Worm (Caenorhabditis elegans) whole organism, late embryonic: Measurements from ENCODE around the gene Y4C6A.3.

Experiments used
- C08G9.2 ChIP-seq: sonication (generic microtip); optimal IDR thresholded peaks from 2 replicates; lab custom pipeline; 2016; ENCODE audit warnings: mild to moderate bottlenecking, missing genetic modification characterization, moderate library complexity, missing compliant biosample characterization
- F13H6.1 ChIP-seq: sonication (generic microtip); optimal IDR thresholded peaks from 2 replicates; lab custom pipeline; 2016; ENCODE audit warnings: missing genetic modification characterization, missing compliant biosample characterization
- K02D7.2 ChIP-seq: sonication (generic microtip); optimal IDR thresholded peaks from 2 replicates; lab custom pipeline; 2017; ENCODE audit warnings: mild to moderate bottlenecking, missing genetic modification characterization, missing compliant biosample characterization
- ceh-14 ChIP-seq: sonication (generic microtip); optimal IDR thresholded peaks from 2 replicates; lab custom pipeline; 2016; ENCODE audit warnings: missing genotype, missing genetic modification characterization, missing compliant biosample characterization
- ceh-24 ChIP-seq: sonication (generic microtip); optimal IDR thresholded peaks from 2 replicates; lab custom pipeline; 2016; ENCODE audit warnings: mild to moderate bottlenecking, missing genetic modification characterization, missing compliant biosample characterization
- ceh-30 ChIP-seq: fragments of 150-350 bp; optimal IDR thresholded peaks from 2 replicates; lab custom pipeline; 2014; ENCODE audit warnings: missing biosample characterization, missing genetic modification characterization
- ceh-31 ChIP-seq: sonication (generic microtip); optimal IDR thresholded peaks from 2 replicates; lab custom pipeline; 2016; ENCODE audit warnings: missing genetic modification characterization, missing compliant biosample characterization
- ceh-45 ChIP-seq: fragments of 200-800 bp; sonication (Bioruptor generic); IDR thresholded peaks from 2 replicates; pipeline ENCODE4 v1.3.6; 2022; ENCODE audit warnings: missing genetic modification reagents, missing genetic modification characterization, missing compliant biosample characterization
- ceh-48 ChIP-seq: sonication (generic microtip); optimal IDR thresholded peaks from 2 replicates; lab custom pipeline; 2016; ENCODE audit warnings: missing genetic modification characterization, inconsistent platforms, missing compliant biosample characterization
- ceh-6 ChIP-seq: fragments of 200-800 bp; sonication (Bioruptor generic); optimal IDR thresholded peaks from 2 replicates; lab custom pipeline; 2018; ENCODE audit warnings: mild to moderate bottlenecking, missing genetic modification characterization, missing compliant biosample characterization
- dve-1 ChIP-seq: sonication (generic microtip); optimal IDR thresholded peaks from 2 replicates; lab custom pipeline; 2017; ENCODE audit warnings: antibody characterized with exemption, mild to moderate bottlenecking, missing genetic modification characterization, missing compliant biosample characterization
- elt-4 ChIP-seq: sonication (generic microtip); optimal IDR thresholded peaks from 2 replicates; lab custom pipeline; 2016; ENCODE audit warnings: missing genetic modification characterization, missing compliant biosample characterization
- fax-1 ChIP-seq: sonication (generic microtip); optimal IDR thresholded peaks from 2 replicates; lab custom pipeline; 2016; ENCODE audit warnings: missing genotype, missing genetic modification characterization, missing compliant biosample characterization
- gmeb-2 ChIP-seq: sonication (generic microtip); optimal IDR thresholded peaks from 2 replicates; lab custom pipeline; 2016; ENCODE audit warnings: missing genetic modification characterization, inconsistent platforms, missing compliant biosample characterization
- hlh-13 ChIP-seq: fragments of 200-800 bp; sonication (Bioruptor generic); optimal IDR thresholded peaks from 2 replicates; lab custom pipeline; 2018; ENCODE audit warnings: mild to moderate bottlenecking, missing genetic modification characterization, missing compliant biosample characterization
- hlh-30 ChIP-seq: sonication (generic microtip); optimal IDR thresholded peaks from 2 replicates; lab custom pipeline; 2017; ENCODE audit warnings: antibody characterized with exemption, missing genetic modification characterization, missing compliant biosample characterization; ENCODE audit not compliant: insufficient read depth
- hlh-8 ChIP-seq: sonication (generic microtip); optimal IDR thresholded peaks from 2 replicates; lab custom pipeline; 2016; ENCODE audit warnings: missing genotype, missing genetic modification characterization, missing compliant biosample characterization
- lim-6 ChIP-seq: sonication (generic microtip); optimal IDR thresholded peaks from 2 replicates; lab custom pipeline; 2016; ENCODE audit warnings: missing genetic modification characterization, missing compliant biosample characterization
- lin-11 ChIP-seq: fragments of 200-800 bp; sonication (Bioruptor generic); optimal IDR thresholded peaks from 2 replicates; lab custom pipeline; 2018; ENCODE audit warnings: mild to moderate bottlenecking, missing genetic modification characterization, missing compliant biosample characterization
- nhr-11 ChIP-seq: fragments of 150-350 bp; optimal IDR thresholded peaks from 2 replicates; lab custom pipeline; 2014; ENCODE audit warnings: missing biosample characterization, missing genetic modification characterization
- nhr-232 ChIP-seq: sonication (generic microtip); optimal IDR thresholded peaks from 2 replicates; lab custom pipeline; 2016; ENCODE audit warnings: missing genetic modification characterization, missing compliant biosample characterization
- npax-4 ChIP-seq: sonication (generic microtip); optimal IDR thresholded peaks from 2 replicates; lab custom pipeline; 2016; ENCODE audit warnings: missing genetic modification characterization, missing compliant biosample characterization
- odd-2 ChIP-seq: sonication (generic microtip); optimal IDR thresholded peaks from 2 replicates; lab custom pipeline; 2017; ENCODE audit warnings: antibody characterized with exemption, mild to moderate bottlenecking, missing genetic modification characterization, missing compliant biosample characterization
- pat-9 ChIP-seq: fragments of 200-800 bp; sonication (Bioruptor generic); optimal IDR thresholded peaks from 2 replicates; lab custom pipeline; 2018; ENCODE audit warnings: mild to moderate bottlenecking, missing genetic modification characterization, moderate library complexity, missing compliant biosample characterization
- pha-2 ChIP-seq: sonication (generic microtip); optimal IDR thresholded peaks from 2 replicates; lab custom pipeline; 2017; ENCODE audit warnings: mild to moderate bottlenecking, missing genetic modification characterization, missing compliant biosample characterization
- pha-4 ChIP-seq: fragments of 150-350 bp; optimal IDR thresholded peaks from 2 replicates; lab custom pipeline; 2018; ENCODE audit warnings: missing biosample characterization, missing genetic modification reagents, missing genetic modification characterization
- pqm-1 ChIP-seq: sonication (generic microtip); optimal IDR thresholded peaks from 2 replicates; lab custom pipeline; 2016; ENCODE audit warnings: missing genetic modification characterization, missing compliant biosample characterization
- tbx-7 ChIP-seq: sonication (generic microtip); optimal IDR thresholded peaks from 2 replicates; lab custom pipeline; 2016; ENCODE audit warnings: missing genotype, missing genetic modification characterization, missing compliant biosample characterization
- ttx-3 ChIP-seq: sonication (generic microtip); optimal IDR thresholded peaks from 2 replicates; lab custom pipeline; 2016; ENCODE audit warnings: missing genetic modification reagents, missing genetic modification characterization, missing compliant biosample characterization
- unc-3 ChIP-seq, 2 experiments: fragments of 200-800 bp in 1 of 2; sonication (Bioruptor generic) in 1 of 2; sonication (generic microtip) in 1 of 2; conservative IDR thresholded peaks in 1 of 2; optimal IDR thresholded peaks in 1 of 2; 2 replicates each; pipeline versions ENCODE4 v1.3.6 to Lab custom; 2016 to 2022; ENCODE audit warnings: missing compliant biosample characterization in 2 of 2, missing genetic modification characterization in 2 of 2, missing genetic modification reagents in 1 of 2
- unc-42 ChIP-seq: sonication (generic microtip); optimal IDR thresholded peaks from 2 replicates; lab custom pipeline; 2016; ENCODE audit warnings: missing genotype, missing genetic modification characterization, missing compliant biosample characterization
- unc-86 ChIP-seq: sonication (generic microtip); optimal IDR thresholded peaks from 2 replicates; lab custom pipeline; 2016; ENCODE audit warnings: missing genetic modification characterization, missing compliant biosample characterization
- zip-5 ChIP-seq: sonication (generic microtip); optimal IDR thresholded peaks from 2 replicates; lab custom pipeline; 2016; ENCODE audit warnings: missing genetic modification characterization, missing compliant biosample characterization

The Y4C6A.3 gene

DNA sequence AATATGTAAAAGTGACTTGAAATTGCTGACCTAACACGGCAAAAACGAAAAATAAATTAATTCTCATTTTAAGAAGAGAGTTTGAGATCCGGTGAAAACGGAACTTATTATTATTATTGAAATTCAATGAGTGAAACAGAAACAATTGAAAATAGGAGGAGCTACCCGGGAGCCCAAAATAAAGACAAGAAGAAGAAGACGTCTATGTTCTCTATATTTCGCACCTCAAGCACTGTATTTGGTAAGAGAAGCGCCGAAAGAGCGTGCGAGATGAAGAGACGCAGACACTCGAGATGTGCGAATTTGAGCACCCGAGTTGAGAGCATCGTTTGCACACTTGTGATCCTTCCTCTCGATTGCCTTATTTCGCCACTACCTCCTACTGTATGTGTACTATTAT, 40.2 kb downstream of the Y4C6A.3 start, which contains the start of gene spp-7:
TSS of gene spp-7 (minus strand) at position 101 of the 400 bp plus-strand sequence.
- TF ChIP-seq ttx-3 (tag; lab: Kevin White, UChicago) = no peak
- TF ChIP-seq elt-4 (tag; lab: Kevin White, UChicago) = no peak
- TF ChIP-seq hlh-13 (GFP tag; lab: Kevin White, UChicago) = no peak
- no peak for TF ChIP-seq C08G9.2 (tag; lab: Kevin White, UChicago)
- TF ChIP-seq F13H6.1 (tag; lab: Kevin White, UChicago) = no peak
- TF ChIP-seq gmeb-2 (tag; lab: Kevin White, UChicago) = no peak
- TF ChIP-seq, all 69 proteins: peak for 0

DNA sequence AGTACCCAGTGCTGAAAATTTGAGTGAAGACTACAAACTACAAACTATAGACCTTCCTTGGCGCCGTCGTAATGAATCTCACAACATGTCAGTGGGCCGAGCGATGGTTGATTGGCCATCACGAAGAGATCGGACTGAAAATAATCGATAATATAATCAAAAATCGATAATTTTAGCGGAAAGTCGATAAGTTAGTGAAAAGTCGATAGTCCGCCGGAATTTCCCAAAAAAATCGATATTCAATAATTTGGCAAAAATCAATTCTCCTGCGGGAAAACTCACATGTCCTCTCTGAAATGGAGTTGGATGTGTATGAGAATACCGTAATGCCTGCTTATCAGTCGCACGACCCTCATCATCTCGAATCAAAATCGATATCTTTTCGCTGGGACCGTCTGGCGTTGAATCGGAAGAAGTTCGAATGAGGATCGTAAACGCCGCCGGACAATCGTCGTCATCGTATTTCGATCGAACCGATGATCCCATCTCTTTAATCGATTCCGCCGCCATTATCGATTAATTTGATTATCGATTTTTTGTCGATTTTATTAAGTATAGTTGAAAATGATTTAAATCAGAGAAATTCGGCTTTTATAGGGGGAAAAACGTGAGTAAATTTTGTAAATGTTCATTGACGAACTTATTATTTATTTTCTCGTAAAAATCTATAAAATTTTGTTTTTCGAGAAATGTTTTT, 44.1 kb downstream of the Y4C6A.3 start, which contains the start of gene ZK616.8:
TSS of gene ZK616.8 (minus strand) at position 553 of the 697 bp plus-strand sequence.
- TF ChIP-seq dve-1 (tag; lab: Kevin White, UChicago) = no peak
- no peak for TF ChIP-seq C08G9.2 (tag; lab: Kevin White, UChicago)
- TF ChIP-seq tbx-7 = no peak
- no peak for TF ChIP-seq zip-5
- no peak for TF ChIP-seq hlh-8

DNA sequence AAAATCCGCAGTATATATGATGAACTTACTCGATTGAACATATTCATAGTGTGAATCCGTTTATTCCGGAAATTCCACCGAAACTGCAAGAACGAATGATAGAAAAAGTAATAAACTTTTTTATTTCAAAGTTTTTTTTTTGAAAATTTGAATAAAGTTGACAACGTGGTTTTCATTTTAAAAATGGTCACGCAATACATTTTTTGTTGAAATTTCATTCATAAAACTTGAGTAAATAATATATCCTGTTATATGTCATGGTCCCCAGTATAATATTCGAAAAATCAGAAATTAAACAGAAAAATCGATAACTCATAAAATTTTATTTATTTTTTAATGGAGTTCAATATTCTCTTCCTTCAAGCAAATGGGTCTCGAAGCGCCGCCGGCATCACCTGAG, 44.8 kb downstream of the Y4C6A.3 start, which contains the start of gene ZK616.65:
TSS of gene ZK616.65 (minus strand) at position 101 of the 400 bp plus-strand sequence.
- no peak for TF ChIP-seq ceh-14
- no peak for TF ChIP-seq lin-11
- TF ChIP-seq ceh-24 (tag; lab: Kevin White, UChicago) = no peak
- no peak for TF ChIP-seq unc-86 (tag; lab: Kevin White, UChicago)
- TF ChIP-seq ceh-6 (GFP tag; lab: Kevin White, UChicago) = no peak
- TF ChIP-seq ceh-31 (tag; lab: Kevin White, UChicago) = no peak
- no peak for TF ChIP-seq C08G9.2 (tag; lab: Kevin White, UChicago)
- no peak for TF ChIP-seq nhr-232 (tag; lab: Kevin White, UChicago)
- TF ChIP-seq pat-9 (tag; lab: Kevin White, UChicago) = no peak
- TF ChIP-seq fax-1 (tag; lab: Kevin White, UChicago) = no peak
- no peak for TF ChIP-seq elt-4 (tag; lab: Kevin White, UChicago)
- TF ChIP-seq F13H6.1 (tag; lab: Kevin White, UChicago) = no peak
- TF ChIP-seq pha-2 (tag; lab: Kevin White, UChicago) = no peak
- no peak for TF ChIP-seq unc-42
- no peak for TF ChIP-seq odd-2 (tag; lab: Kevin White, UChicago)
- no peak for TF ChIP-seq K02D7.2 (tag; lab: Kevin White, UChicago)
- no peak for TF ChIP-seq pqm-1 (tag; lab: Kevin White, UChicago)

DNA sequence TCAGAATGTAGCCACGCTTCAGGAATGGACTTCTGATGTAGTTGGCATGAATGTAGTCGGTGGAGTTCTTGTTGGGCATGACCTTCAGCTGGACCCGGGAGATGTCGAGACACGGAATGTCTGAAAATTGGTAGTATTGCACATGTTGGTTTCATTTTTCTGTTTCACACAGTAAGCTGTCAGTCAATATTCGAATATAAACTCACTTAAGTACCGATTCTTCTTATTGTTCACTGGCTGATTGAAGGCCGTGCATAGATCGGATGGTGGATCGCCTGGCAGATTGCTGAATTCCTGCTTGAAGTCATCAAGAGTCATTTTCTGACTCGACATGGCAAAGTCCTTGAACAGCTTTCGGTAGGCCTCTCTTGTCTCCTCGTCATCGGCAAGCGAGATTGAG, 46.8 kb downstream of the Y4C6A.3 start:
- TF ChIP-seq hlh-30 (tag; lab: Kevin White, UChicago) (no peak), npax-4 (no peak)

DNA sequence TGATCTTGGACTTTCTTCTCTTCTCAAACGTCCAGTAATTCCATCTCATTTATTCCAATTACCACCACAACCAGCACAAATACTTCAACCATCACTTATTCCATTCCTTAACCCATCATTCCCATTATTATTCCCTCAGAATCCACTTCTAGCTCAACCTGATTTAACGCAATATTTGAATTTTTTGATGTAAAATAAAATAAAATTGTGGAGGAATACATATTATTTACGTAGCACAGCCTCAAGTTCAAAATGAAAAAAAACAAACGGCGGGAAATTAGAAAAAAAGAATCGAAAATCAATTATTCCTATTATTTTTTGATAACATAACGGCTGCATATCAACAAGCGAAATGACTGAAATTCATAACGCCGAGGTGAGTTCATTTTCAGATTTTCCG, 50.6 kb downstream of the Y4C6A.3 start, which contains the start of gene ZK616.61:
TSS of gene ZK616.61 (plus strand) at position 301 of the 400 bp plus-strand sequence.
- TF ChIP-seq unc-3 (GFP tag; conservative IDR thresholded peaks at IDR 0.05; lab: Robert Waterston, UW) = no peak
- TF ChIP-seq unc-3 (tag; optimal IDR thresholded peaks at IDR 0.05; lab: Kevin White, UChicago) = no peak
- no peak for TF ChIP-seq ceh-6 (GFP tag; lab: Kevin White, UChicago)
- no peak for TF ChIP-seq ceh-45 (GFP tag; lab: Robert Waterston, UW)
- TF ChIP-seq ceh-48 (tag; lab: Kevin White, UChicago) = no peak
- TF ChIP-seq nhr-11 = no peak
- TF ChIP-seq ceh-30 (tag; lab: Kevin White, UChicago) = no peak
- TF ChIP-seq lim-6 (tag; lab: Kevin White, UChicago) = no peak
- TF ChIP-seq pha-4 (tag; lab: Kevin White, UChicago) = no peak
- TF ChIP-seq, all 69 proteins: peak for 0
